Fruit fly (Drosophila melanogaster): ENCODE data around the gene CG14937.

dm6 chr2L:11793986-11794385 lies at the start of gene CG14937:
- TF ChIP-seq Lpt (GFP tag; optimal IDR thresholded peaks at IDR 0.05) (no peak), OdsH (GFP tag; optimal IDR thresholded peaks at IDR 0.05) (no peak), fkh (GFP tag; optimal IDR thresholded peaks at IDR 0.05) (no peak), topi (GFP tag; optimal IDR thresholded peaks at IDR 0.05) (no peak), Hr38 (GFP tag; optimal IDR thresholded peaks at IDR 0.05) (no peak)

All from whole organism, prepupa.